Worm (Caenorhabditis elegans): ENCODE measurements around the gene apc-2.

DNA sequence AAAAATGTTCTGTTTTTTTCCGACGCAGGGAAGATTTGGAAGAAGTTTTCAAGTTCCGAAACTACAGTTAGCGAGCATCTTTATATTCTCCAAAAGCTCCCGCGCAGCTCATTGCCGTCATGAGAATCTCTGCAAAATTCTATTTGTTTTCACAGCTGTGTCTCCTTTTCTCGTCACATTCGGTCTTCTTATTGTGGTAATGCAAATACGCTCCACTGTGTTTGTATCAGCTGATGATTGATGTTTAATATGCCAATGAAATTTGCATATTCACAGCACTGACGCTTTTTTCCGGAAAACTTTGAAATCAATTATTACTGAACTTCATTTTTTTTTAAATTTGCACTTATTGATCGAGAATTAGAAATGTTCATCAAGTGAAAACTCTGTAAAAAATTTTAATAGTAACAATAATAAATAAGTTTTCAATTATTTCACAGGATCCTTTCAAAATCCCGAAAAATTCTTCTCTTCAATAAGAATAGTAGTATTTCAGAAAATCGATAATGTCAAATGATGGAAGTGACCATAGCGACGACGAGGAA, 12.7 kb downstream of the apc-2 start, which contains the start of gene K06H7.2:
- TF ChIP-seq aly-2 (tag; optimal IDR thresholded peaks at IDR 0.05) (no peak), nhr-11 (tag; optimal IDR thresholded peaks at IDR 0.05) (no peak), unc-62 (GFP tag; optimal IDR thresholded peaks at IDR 0.05) (no peak)

All from whole organism, L2 larva.